Worm (Caenorhabditis elegans): ENCODE data around the gene K03D3.2.

K03D3.2 gene

ce11 chrIV:16293889-16294288 is 34.5 kb downstream of the K03D3.2 start:
- TF ChIP-seq elt-2 (tag; optimal IDR thresholded peaks at IDR 0.05), result peak; percentile 34
- TF ChIP-seq pax-3 (tag; optimal IDR thresholded peaks at IDR 0.05), result no peak
- no peak for TF ChIP-seq lin-13 (GFP tag; optimal IDR thresholded peaks at IDR 0.05)
- TF ChIP-seq unc-130 (tag; optimal IDR thresholded peaks at IDR 0.05), result no peak
- TF ChIP-seq efl-1 (optimal IDR thresholded peaks at IDR 0.05), result no peak
- peak in 1 of 2 experiments; percentile 18 for TF ChIP-seq efl-1 (GFP tag; optimal IDR thresholded peaks at IDR 0.05 in 1 of 2)

DNA sequence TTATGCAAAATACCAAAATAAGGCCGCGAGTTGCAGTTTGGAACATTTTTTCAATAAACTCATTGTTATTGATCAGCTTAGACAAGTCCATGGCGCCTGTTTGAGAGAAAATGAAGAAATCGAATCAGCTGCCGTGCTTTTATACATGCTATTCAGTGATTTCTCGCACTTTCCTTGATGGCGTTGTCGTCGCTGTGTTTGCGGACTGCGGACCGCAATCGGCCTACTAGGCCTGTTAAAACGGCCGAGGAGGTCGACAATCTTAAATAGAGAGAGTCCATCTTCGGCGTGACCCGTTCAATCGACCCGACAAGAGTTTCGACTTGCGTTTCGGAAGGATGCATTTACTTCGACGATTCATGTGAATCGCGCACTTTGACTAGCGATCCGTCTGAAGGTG is 37.7 kb downstream of the K03D3.2 start, which contains the start of gene srz-75:
srz-75 (minus strand) TSS at position 101 of the 400 bp plus-strand sequence.
- TF ChIP-seq pax-3 (tag; optimal IDR thresholded peaks at IDR 0.05), result no peak
- TF ChIP-seq C34B4.2 (tag; optimal IDR thresholded peaks at IDR 0.05), result no peak
- no peak for TF ChIP-seq egl-13 (tag; optimal IDR thresholded peaks at IDR 0.05)
- no peak for TF ChIP-seq lin-13 (GFP tag; optimal IDR thresholded peaks at IDR 0.05)
- no peak for TF ChIP-seq unc-62 (GFP tag; optimal IDR thresholded peaks at IDR 0.05)
- TF ChIP-seq mab-9 (GFP tag; IDR thresholded peaks at IDR 0.05), result no peak
- no peak for TF ChIP-seq fkh-4 (tag; optimal IDR thresholded peaks at IDR 0.05; ENCODE audit: borderline replicate concordance)

DNA sequence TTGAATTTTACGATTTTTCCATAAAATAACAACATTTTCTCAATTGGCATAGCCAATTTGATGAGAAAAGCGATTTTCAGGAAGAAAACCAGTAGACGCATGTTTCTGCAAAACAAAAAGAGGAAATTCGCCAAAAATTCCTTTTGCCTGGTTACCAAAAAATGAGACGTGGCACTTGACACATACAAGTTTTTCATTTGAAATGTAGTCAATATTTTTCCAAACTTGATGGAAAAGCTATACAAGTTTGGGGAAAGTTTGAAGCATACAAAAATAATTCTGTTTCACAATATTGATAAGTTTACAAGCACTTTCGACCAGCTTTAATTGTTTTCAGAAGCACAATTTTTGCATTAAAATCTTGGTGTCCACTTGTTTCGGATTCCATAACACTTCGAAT is 47.8 kb downstream of the K03D3.2 start, which contains the start of gene clec-191:
clec-191 (minus strand) TSS at position 101 of the 400 bp plus-strand sequence.
- no peak for TF ChIP-seq isw-1 (GFP tag; IDR thresholded peaks at IDR 0.05)
